Worm (Caenorhabditis elegans) whole organism, L4 larva: ENCODE data around the gene srv-14.

Experiments
- ZK546.5 ChIP-seq, 2 experiments: sonication (generic microtip); optimal IDR thresholded peaks; 2 replicates each; lab custom pipeline; 2017; ENCODE audit warnings: missing biosample characterization in 2 of 2, missing genetic modification characterization in 2 of 2
- ceh-82 ChIP-seq: sonication (generic microtip); optimal IDR thresholded peaks from 2 replicates; lab custom pipeline; 2017; ENCODE audit warnings: missing biosample characterization, missing genetic modification characterization
- ces-1 ChIP-seq: fragments of 150-350 bp; sonication (generic microtip); optimal IDR thresholded peaks from 4 replicates; lab custom pipeline; 2014; ENCODE audit warnings: missing biosample characterization, missing genetic modification reagents, missing genetic modification characterization
- fos-1 ChIP-seq: fragments of 150-350 bp; optimal IDR thresholded peaks from 2 replicates; lab custom pipeline; 2014; ENCODE audit warnings: missing biosample characterization, missing genetic modification characterization
- gei-8 ChIP-seq: fragments of 200-800 bp; sonication (Bioruptor generic); optimal IDR thresholded peaks from 2 replicates; lab custom pipeline; 2018; ENCODE audit warnings: mild to moderate bottlenecking, missing genetic modification characterization, missing compliant biosample characterization
- lin-1 ChIP-seq: fragments of 200-800 bp; sonication (Bioruptor generic); IDR thresholded peaks from 2 replicates; pipeline ENCODE4 v1.3.6; 2022; ENCODE audit warnings: missing genetic modification reagents, missing genetic modification characterization, missing compliant biosample characterization
- mdl-1 ChIP-seq, 2 experiments: fragments of 150-350 bp in 1 of 2; sonication (generic microtip) in 1 of 2; optimal IDR thresholded peaks; 2 replicates each; lab custom pipeline; 2014 to 2017; ENCODE audit warnings: missing biosample characterization in 2 of 2, missing genetic modification characterization in 2 of 2
- mep-1 ChIP-seq: fragments of 150-350 bp; sonication (generic microtip); optimal IDR thresholded peaks from 3 replicates; lab custom pipeline; 2014; ENCODE audit warnings: missing biosample characterization, missing genetic modification characterization
- mxl-3 ChIP-seq: fragments of 200-800 bp; sonication (Bioruptor generic); optimal IDR thresholded peaks from 2 replicates; lab custom pipeline; 2018; ENCODE audit warnings: mild to moderate bottlenecking, missing genetic modification characterization, missing compliant biosample characterization
- nhr-237 ChIP-seq: sonication (generic microtip); optimal IDR thresholded peaks from 2 replicates; lab custom pipeline; 2017; ENCODE audit warnings: missing biosample characterization, missing genetic modification characterization
- unc-62 ChIP-seq, 3 experiments: fragments of 150-350 bp in 1 of 3; sonication (generic microtip); optimal IDR thresholded peaks in 2 of 3; peaks in 1 of 3; 1 replicate in 1 of 3; 2 replicates in 2 of 3; lab custom pipeline; 2014 to 2017; ENCODE audit warnings: missing biosample characterization in 3 of 3, missing genetic modification characterization in 3 of 3, missing genetic modification reagents in 3 of 3, missing genotype in 1 of 3

ce11 chrIV:15937088-15937487, 43.1 kb upstream of the srv-14 start:
- no peak for TF ChIP-seq mep-1 (tag; lab: Kevin White, UChicago)
- no peak for TF ChIP-seq lin-1 (GFP tag; lab: Robert Waterston, UW)
- TF ChIP-seq fos-1 (tag; lab: Kevin White, UChicago), result no peak
- TF ChIP-seq unc-62 (GFP tag; optimal IDR thresholded peaks at IDR 0.05 in 1 of 2; lab: Kevin White, UChicago), result no peak
- TF ChIP-seq unc-62 (tag; optimal IDR thresholded peaks at IDR 0.05; lab: Kevin White, UChicago), result no peak
- TF ChIP-seq ceh-82 (tag; lab: Kevin White, UChicago), result no peak
- no peak for TF ChIP-seq gei-8 (GFP tag; lab: Kevin White, UChicago)
- TF ChIP-seq ces-1, result no peak
- no peak for TF ChIP-seq mxl-3
- TF ChIP-seq nhr-237 (tag; lab: Kevin White, UChicago), result no peak
- no peak for TF ChIP-seq ZK546.5 (tag; optimal IDR thresholded peaks at IDR 0.05; lab: Kevin White, UChicago)
- TF ChIP-seq mdl-1 (tag; optimal IDR thresholded peaks at IDR 0.05; lab: Kevin White, UChicago), result no peak
